Worm (Caenorhabditis elegans): Measurements from ENCODE around the gene nlp-22.

- TF ChIP-seq sptf-2 (GFP tag; optimal IDR thresholded peaks at IDR 0.05) (no peak), ama-1 (optimal IDR thresholded peaks at IDR 0.05) (no peak), ama-1 (GFP tag; optimal IDR thresholded peaks at IDR 0.05) (no peak), athp-1 (tag; optimal IDR thresholded peaks at IDR 0.05) (no peak), nhr-27 (tag; optimal IDR thresholded peaks at IDR 0.05) (no peak), repo-1 (tag; optimal IDR thresholded peaks at IDR 0.05) (no peak), ZK185.1 (tag; optimal IDR thresholded peaks at IDR 0.05; ENCODE audit: poor library complexity, severe bottlenecking) (no peak), unc-130 (GFP tag; optimal IDR thresholded peaks at IDR 0.05) (no peak), zfh-2 (GFP tag; conservative IDR thresholded peaks at IDR 0.05) (no peak), C17E4.6 (GFP tag; IDR thresholded peaks at IDR 0.05) (no peak), aptf-3 (GFP tag; IDR thresholded peaks at IDR 0.05) (no peak), hsf-1 (GFP tag; IDR thresholded peaks at IDR 0.05) (no peak), pha-4 (tag; optimal IDR thresholded peaks at IDR 0.05) (no peak)
Measured at ce11 chrX:2347962-2348361, 6.1 kb upstream of the nlp-22 start.

Data from whole organism, young adult.